Worm (Caenorhabditis elegans): ENCODE results near the gene cpg-19.

The cpg-19 gene

DNA sequence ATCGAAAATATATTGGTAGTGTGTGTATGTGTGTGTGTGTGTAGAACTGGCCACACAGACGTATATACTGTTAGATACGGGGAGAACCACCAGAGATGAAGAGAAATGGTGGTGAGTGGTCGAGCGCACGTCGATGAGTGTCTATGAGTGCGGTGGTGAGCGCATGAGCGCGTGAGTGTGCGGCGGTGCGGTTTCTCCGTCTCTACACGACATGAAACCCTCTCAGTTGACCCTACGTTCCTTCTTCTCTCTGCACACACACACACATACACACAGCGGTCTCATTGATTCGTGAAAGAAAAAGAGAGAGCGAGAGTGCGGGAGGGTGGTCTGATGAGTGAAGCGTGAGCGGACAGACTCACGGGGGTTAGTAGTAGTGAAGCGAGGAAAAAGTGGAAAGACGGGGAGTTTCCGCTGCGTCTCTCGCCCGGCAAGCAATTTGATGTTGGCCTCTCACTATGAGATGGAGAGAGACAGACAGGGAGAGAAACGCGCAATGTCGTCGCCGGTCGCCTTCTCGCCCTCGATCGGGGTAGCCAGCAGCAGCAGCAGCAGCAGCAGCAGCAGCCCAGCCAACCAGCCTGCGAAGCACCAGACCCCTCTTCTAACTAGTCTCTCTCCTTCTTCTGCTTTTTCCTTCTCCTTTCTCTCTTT lies 9.2 kb upstream of the cpg-19 start (continued):
- TF ChIP-seq ztf-6 (GFP tag; IDR thresholded peaks at IDR 0.05) (0 out of 2 replicates have a peak, but pooled peaks have one; percentile 53), F37B4.10 (GFP tag; IDR thresholded peaks at IDR 0.05) (no peak), fkh-3 (tag; optimal IDR thresholded peaks at IDR 0.05) (no peak), hlh-26 (GFP tag; conservative IDR thresholded peaks at IDR 0.05) (no peak), attf-3 (GFP tag; conservative IDR thresholded peaks at IDR 0.05) (0 out of 2 replicates have a peak, but pooled peaks have one; percentile 43), aptf-3 (GFP tag; IDR thresholded peaks at IDR 0.05) (no peak), ceh-40 (GFP tag; IDR thresholded peaks at IDR 0.05) (no peak), die-1 (tag; optimal IDR thresholded peaks at IDR 0.05) (peak; percentile 61), snpc-4 (GFP tag; optimal IDR thresholded peaks at IDR 0.05) (peak; percentile 57), snpc-4 (tag; optimal IDR thresholded peaks at IDR 0.05) (peak; percentile 63 to 82 (median 78)), F33H1.4 (GFP tag; IDR thresholded peaks at IDR 0.05) (no peak), B0019.2 (GFP tag; conservative IDR thresholded peaks at IDR 0.05) (no peak), egrh-3 (GFP tag; IDR thresholded peaks at IDR 0.05) (peak; percentile 97), B0261.1 (tag; optimal IDR thresholded peaks at IDR 0.05) (peak; percentile 49), nhr-80 (tag; optimal IDR thresholded peaks at IDR 0.05) (peak; percentile 98), unc-130 (GFP tag; optimal IDR thresholded peaks at IDR 0.05) (no peak), nhr-90 (tag; optimal IDR thresholded peaks at IDR 0.05) (peak; percentile 92), atf-7 (tag; optimal IDR thresholded peaks at IDR 0.05) (peak; percentile 93), ceh-27 (GFP tag; optimal IDR thresholded peaks at IDR 0.05) (peak; percentile 97), F10E7.11 (tag; optimal IDR thresholded peaks at IDR 0.05) (peak; percentile 77), rpc-1 (optimal IDR thresholded peaks at IDR 0.05) (no peak), rpc-1 (tag; optimal IDR thresholded peaks at IDR 0.05) (no peak), xnd-1 (tag; optimal IDR thresholded peaks at IDR 0.05) (no peak), madf-6 (GFP tag; IDR thresholded peaks at IDR 0.05) (no peak), F52B5.7 (tag; optimal IDR thresholded peaks at IDR 0.05) (peak; percentile 45), ceh-58 (GFP tag; IDR thresholded peaks at IDR 0.05) (no peak), D2030.7 (GFP tag; IDR thresholded peaks at IDR 0.05) (no peak), ccch-3 (GFP tag; optimal IDR thresholded peaks at IDR 0.05) (no peak), tbp1 (GFP tag; optimal IDR thresholded peaks at IDR 0.05) (peak; percentile 70), lin-35 (GFP tag; optimal IDR thresholded peaks at IDR 0.05) (peak in 1 of 3 experiments; percentile 50), somi-1 (GFP tag; optimal IDR thresholded peaks at IDR 0.05) (peak; percentile 95), nfyb-1 (GFP tag; IDR thresholded peaks at IDR 0.05) (peak; percentile 94), F57C9.4 (tag; optimal IDR thresholded peaks at IDR 0.05) (no peak), lin-54 (GFP tag; optimal IDR thresholded peaks at IDR 0.05) (peak; percentile 65), ceh-100 (GFP tag; IDR thresholded peaks at IDR 0.05) (no peak), rcor-1 (GFP tag; IDR thresholded peaks at IDR 0.05) (peak; percentile 56), sdz-38 (tag; optimal IDR thresholded peaks at IDR 0.05) (no peak), repo-1 (tag; optimal IDR thresholded peaks at IDR 0.05) (peak; percentile 81), ztf-28 (GFP tag; IDR thresholded peaks at IDR 0.05) (no peak), F39B2.1 (GFP tag; IDR thresholded peaks at IDR 0.05) (no peak), attf-5 (GFP tag; optimal IDR thresholded peaks at IDR 0.05) (peak; percentile 96), zfh-2 (GFP tag; conservative IDR thresholded peaks at IDR 0.05) (peak; percentile 99), gei-17 (GFP tag; optimal IDR thresholded peaks at IDR 0.05) (peak; percentile 82), lsy-27 (tag; optimal IDR thresholded peaks at IDR 0.05; ENCODE audit: borderline replicate concordance, insufficient read depth) (no peak), madf-10 (tag; optimal IDR thresholded peaks at IDR 0.05) (peak; percentile 95), madf-8 (GFP tag; conservative IDR thresholded peaks at IDR 0.05) (no peak), bed-2 (GFP tag; IDR thresholded peaks at IDR 0.05) (no peak), ekl-4 (GFP tag; IDR thresholded peaks at IDR 0.05) (no peak; the same call in 1 of the 2 replicates), let-526 (GFP tag; IDR thresholded peaks at IDR 0.05) (no peak; the same call in 1 of the 2 replicates)
